Fruit fly (Drosophila melanogaster): ENCODE measurements around the gene ND-15.

DNA sequence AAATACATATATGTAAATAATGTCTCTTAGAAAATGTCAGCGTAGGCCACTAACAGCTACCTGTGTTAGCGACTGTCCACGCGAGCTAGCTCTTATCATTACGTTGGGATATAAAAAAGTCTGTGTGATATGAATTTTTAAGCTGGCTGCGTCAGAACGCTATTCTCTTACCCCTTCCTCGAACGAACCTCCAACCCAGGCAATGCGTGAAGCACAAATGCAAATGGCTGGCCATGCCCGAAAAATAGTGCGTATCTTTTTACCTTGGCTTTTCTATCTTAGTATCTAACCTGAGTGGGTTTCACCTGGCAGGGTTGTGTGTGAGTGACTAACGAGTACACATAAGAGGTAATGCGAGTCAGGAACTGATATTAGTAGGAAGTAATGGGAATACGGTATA lies 48.7 kb downstream of the ND-15 start:
- no peak for TF ChIP-seq Kr (GFP tag; optimal IDR thresholded peaks at IDR 0.05)
- no peak for TF ChIP-seq Dek (tag; optimal IDR thresholded peaks at IDR 0.05)
- TF ChIP-seq sens (GFP tag), result no peak
- no peak for TF ChIP-seq Adf1 (GFP tag; IDR thresholded peaks at IDR 0.05)
- TF ChIP-seq MTF-1 (GFP tag; optimal IDR thresholded peaks at IDR 0.05; ENCODE audit: borderline replicate concordance), result no peak
- no peak for TF ChIP-seq CG1529 (GFP tag; optimal IDR thresholded peaks at IDR 0.05)
- TF ChIP-seq p53 (GFP tag; optimal IDR thresholded peaks at IDR 0.05), result no peak
- TF ChIP-seq emc (GFP tag; optimal IDR thresholded peaks at IDR 0.05), result no peak
- TF ChIP-seq chif (GFP tag; optimal IDR thresholded peaks at IDR 0.05), result no peak
- TF ChIP-seq kah (GFP tag; optimal IDR thresholded peaks at IDR 0.05), result no peak
